Worm (Caenorhabditis elegans) whole organism, L3 larva: ENCODE data around the gene C43F9.11.

ENCODE experiments used
- ZK546.5 ChIP-seq: sonication (generic microtip); optimal IDR thresholded peaks from 2 replicates; lab custom pipeline; 2017; ENCODE audit warnings: missing biosample characterization, missing genetic modification characterization
- aly-2 ChIP-seq: fragments of 150-350 bp; optimal IDR thresholded peaks from 2 replicates; lab custom pipeline; 2014; ENCODE audit warnings: missing biosample characterization, missing genetic modification characterization
- ceh-28 ChIP-seq: fragments of 150-350 bp; optimal IDR thresholded peaks from 2 replicates; lab custom pipeline; 2014; ENCODE audit warnings: missing biosample characterization, missing genetic modification reagents, missing genetic modification characterization
- ceh-82 ChIP-seq: fragments of 150-350 bp; optimal IDR thresholded peaks from 2 replicates; lab custom pipeline; 2014; ENCODE audit warnings: missing biosample characterization, missing genetic modification characterization
- egl-27 ChIP-seq: sonication (generic microtip); optimal IDR thresholded peaks from 4 replicates; lab custom pipeline; 2017; ENCODE audit warnings: missing biosample characterization, missing genetic modification reagents, missing genetic modification characterization
- egl-5 ChIP-seq: fragments of 150-350 bp; optimal IDR thresholded peaks from 2 replicates; lab custom pipeline; 2017; ENCODE audit warnings: missing biosample characterization, missing genetic modification reagents, missing genetic modification characterization, inconsistent platforms
- elt-1 ChIP-seq: fragments of 150-350 bp; optimal IDR thresholded peaks from 2 replicates; lab custom pipeline; 2014; ENCODE audit warnings: missing biosample characterization, missing genetic modification characterization
- elt-2 ChIP-seq: sonication (generic microtip); optimal IDR thresholded peaks from 2 replicates; lab custom pipeline; 2016; ENCODE audit warnings: missing genetic modification reagents, mild to moderate bottlenecking, missing genetic modification characterization, missing compliant biosample characterization
- eor-1 ChIP-seq, 2 experiments: fragments of 150-350 bp; optimal IDR thresholded peaks; 2 replicates each; lab custom pipeline; 2014 to 2018; ENCODE audit warnings: missing biosample characterization in 2 of 2, missing genetic modification characterization in 2 of 2
- fkh-10 ChIP-seq: sonication (generic microtip); optimal IDR thresholded peaks from 2 replicates; lab custom pipeline; 2017; ENCODE audit warnings: missing biosample characterization, missing genetic modification reagents, missing genetic modification characterization
- fkh-2 ChIP-seq: fragments of 150-350 bp; optimal IDR thresholded peaks from 2 replicates; lab custom pipeline; 2014; ENCODE audit warnings: missing biosample characterization, missing genetic modification reagents, missing genetic modification characterization
- hmg-11 ChIP-seq: sonication (generic microtip); optimal IDR thresholded peaks from 2 replicates; lab custom pipeline; 2016; ENCODE audit warnings: missing genetic modification characterization, missing compliant biosample characterization
- jun-1 ChIP-seq: fragments of 150-350 bp; optimal IDR thresholded peaks from 2 replicates; lab custom pipeline; 2014; ENCODE audit warnings: missing biosample characterization, missing genetic modification reagents, missing genetic modification characterization
- lin-15B ChIP-seq: fragments of 150-350 bp; optimal IDR thresholded peaks from 2 replicates; lab custom pipeline; 2014; ENCODE audit warnings: missing biosample characterization, missing genetic modification characterization
- lin-39 ChIP-seq: fragments of 150-350 bp; optimal IDR thresholded peaks from 2 replicates; lab custom pipeline; 2018; ENCODE audit warnings: missing biosample characterization, missing genetic modification reagents, missing genetic modification characterization
- mdl-1 ChIP-seq: fragments of 150-350 bp; optimal IDR thresholded peaks from 2 replicates; lab custom pipeline; 2014; ENCODE audit warnings: missing biosample characterization, missing genetic modification characterization
- nfya-1 ChIP-seq: sonication (generic microtip); optimal IDR thresholded peaks from 2 replicates; lab custom pipeline; 2017; ENCODE audit warnings: missing genetic modification characterization, mild to moderate bottlenecking, missing compliant biosample characterization, antibody characterized with exemption, moderate library complexity; ENCODE audit not compliant: insufficient read depth
- nhr-12 ChIP-seq: fragments of 150-350 bp; optimal IDR thresholded peaks from 2 replicates; lab custom pipeline; 2014; ENCODE audit warnings: missing biosample characterization, missing genetic modification characterization
- nhr-23 ChIP-seq: fragments of 150-350 bp; optimal IDR thresholded peaks from 2 replicates; lab custom pipeline; 2014; ENCODE audit warnings: missing biosample characterization, missing genetic modification reagents, missing genetic modification characterization
- nhr-237 ChIP-seq: fragments of 150-350 bp; optimal IDR thresholded peaks from 2 replicates; lab custom pipeline; 2014; ENCODE audit warnings: missing biosample characterization, missing genetic modification characterization
- nhr-67 ChIP-seq: fragments of 150-350 bp; optimal IDR thresholded peaks from 2 replicates; lab custom pipeline; 2014; ENCODE audit warnings: missing biosample characterization, missing genetic modification characterization
- nhr-76 ChIP-seq: fragments of 150-350 bp; sonication (generic microtip); optimal IDR thresholded peaks from 5 replicates; lab custom pipeline; 2014; ENCODE audit warnings: missing biosample characterization, missing genetic modification characterization
- nhr-77 ChIP-seq: fragments of 150-350 bp; optimal IDR thresholded peaks from 2 replicates; lab custom pipeline; 2014; ENCODE audit warnings: missing biosample characterization, missing genetic modification characterization
- pqm-1 ChIP-seq: fragments of 150-350 bp; optimal IDR thresholded peaks from 2 replicates; lab custom pipeline; 2017; ENCODE audit warnings: missing biosample characterization, missing genetic modification characterization, inconsistent platforms
- sea-2 ChIP-seq: fragments of 150-350 bp; sonication (generic microtip); optimal IDR thresholded peaks from 4 replicates; lab custom pipeline; 2014; ENCODE audit warnings: missing biosample characterization, missing genetic modification reagents, missing genetic modification characterization
- snpc-4 ChIP-seq: fragments of 150-350 bp; optimal IDR thresholded peaks from 2 replicates; lab custom pipeline; 2014; ENCODE audit warnings: missing biosample characterization, missing genetic modification characterization
- tbx-2 ChIP-seq: sonication (generic microtip); optimal IDR thresholded peaks from 2 replicates; lab custom pipeline; 2016; ENCODE audit warnings: mild to moderate bottlenecking, missing genetic modification characterization, missing compliant biosample characterization
- zag-1 ChIP-seq: fragments of 150-350 bp; optimal IDR thresholded peaks from 2 replicates; lab custom pipeline; 2014; ENCODE audit warnings: missing biosample characterization, missing genetic modification characterization
- ztf-11 ChIP-seq: fragments of 150-350 bp; optimal IDR thresholded peaks from 2 replicates; lab custom pipeline; 2014; ENCODE audit warnings: missing biosample characterization, missing genetic modification characterization
- ztf-4 ChIP-seq: fragments of 150-350 bp; optimal IDR thresholded peaks from 2 replicates; lab custom pipeline; 2014; ENCODE audit warnings: missing biosample characterization, missing genetic modification characterization

The C43F9.11 gene

DNA sequence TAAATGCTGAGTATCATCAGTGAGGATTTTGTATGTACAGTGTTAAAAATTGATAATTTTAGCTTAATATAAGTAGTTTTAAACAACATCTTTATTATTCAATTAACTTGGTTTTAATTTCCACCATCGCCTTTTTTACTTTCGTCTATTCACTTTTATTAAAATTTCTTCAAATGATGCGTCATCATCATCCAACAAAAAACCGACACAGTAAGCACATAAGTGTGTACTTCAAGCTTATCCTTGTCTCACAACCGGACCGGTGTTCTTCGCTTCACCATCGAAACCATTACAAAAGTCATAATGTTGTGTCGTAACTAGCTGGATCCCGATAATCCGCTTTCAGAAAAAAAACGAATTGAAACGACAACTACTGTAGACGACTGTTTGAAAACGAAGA is at the start of gene C43F9.11:
Gene C43F9.11, plus strand, starts transcription at position 301 of the 400 bp plus-strand sequence.
- TF ChIP-seq eor-1 (tag; optimal IDR thresholded peaks at IDR 0.05; lab: Kevin White, UChicago) (no peak), ZK546.5 (tag; lab: Kevin White, UChicago) (no peak), mdl-1 (no peak), ztf-4 (no peak)

DNA sequence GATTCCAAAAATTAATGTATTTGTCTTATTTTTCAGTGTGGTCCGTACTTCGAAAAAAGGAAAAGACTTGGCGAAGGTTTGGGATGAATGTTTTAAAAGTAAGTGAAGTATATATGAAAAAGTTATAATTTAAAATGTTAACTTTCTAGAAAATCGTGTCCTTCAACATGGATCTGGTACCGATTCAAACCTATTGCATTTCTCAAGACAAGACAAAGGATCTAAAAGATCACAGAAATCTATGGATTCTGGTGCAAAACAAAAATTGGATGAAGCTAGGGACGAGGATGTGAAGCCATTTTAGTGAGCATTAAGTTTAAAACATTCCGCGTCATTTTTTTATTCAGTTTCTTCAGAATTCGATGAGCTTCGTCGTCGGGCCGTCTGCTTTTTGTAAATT is 41.7 kb upstream of the C43F9.11 start, which contains the start of gene zim-2:
Gene zim-2, plus strand, starts transcription at position 301 of the 400 bp plus-strand sequence.
- TF ChIP-seq sea-2 (GFP tag; lab: Kevin White, UChicago) (no peak), tbx-2 (tag; lab: Kevin White, UChicago) (no peak), mdl-1 (no peak), egl-5 (tag; lab: Kevin White, UChicago) (no peak), ztf-4 (no peak), nhr-237 (tag; lab: Kevin White, UChicago) (no peak), elt-1 (no peak), nhr-76 (tag; lab: Kevin White, UChicago) (no peak), ceh-28 (no peak), nhr-67 (tag; lab: Kevin White, UChicago) (no peak), lin-39 (tag; lab: Kevin White, UChicago) (no peak), aly-2 (tag; lab: Kevin White, UChicago) (no peak)

DNA sequence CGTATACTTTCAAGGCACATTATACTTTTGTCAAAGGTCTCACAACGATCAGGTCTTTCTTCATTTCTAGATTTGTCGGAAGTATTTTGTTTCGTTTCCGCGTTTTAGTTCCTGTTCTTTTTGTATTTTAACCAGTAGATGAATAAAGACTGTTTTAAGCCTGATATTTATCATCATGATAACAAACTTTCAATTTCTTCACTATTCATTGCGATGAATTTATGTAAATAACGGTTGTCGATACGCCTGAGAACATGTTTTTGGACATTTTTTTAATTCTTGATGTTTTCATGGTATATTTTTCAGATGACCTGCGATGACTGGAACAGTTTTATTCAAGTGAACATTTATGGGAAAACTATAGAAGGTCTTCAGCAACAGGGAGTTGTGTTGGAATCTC is 38.2 kb upstream of the C43F9.11 start, which contains the start of gene zim-3:
Gene zim-3, plus strand, starts transcription at position 301 of the 400 bp plus-strand sequence.
- TF ChIP-seq elt-2: no peak
- no peak for TF ChIP-seq jun-1
- TF ChIP-seq nhr-23 (tag; lab: Kevin White, UChicago): no peak

DNA sequence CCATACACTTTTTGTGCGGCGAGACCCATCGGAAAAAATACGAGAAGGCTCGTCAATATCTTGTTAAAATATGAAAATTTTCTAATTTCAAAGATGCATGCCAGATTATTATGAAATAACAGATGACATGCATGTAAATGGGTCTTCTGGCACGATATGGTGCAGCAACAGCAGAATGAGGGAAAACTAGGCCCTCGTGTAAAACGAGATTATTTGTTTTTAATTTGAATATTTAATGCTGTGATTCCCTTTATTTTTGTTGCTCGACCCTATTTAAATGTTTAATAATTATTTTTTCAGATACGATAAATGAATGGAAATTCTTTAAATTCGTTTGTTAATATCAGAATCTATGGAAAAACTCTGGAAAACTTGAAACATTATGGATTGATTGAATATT is 35.0 kb upstream of the C43F9.11 start, which contains the start of gene him-8:
Gene him-8, plus strand, starts transcription at position 301 of the 400 bp plus-strand sequence.
- TF ChIP-seq pqm-1 (no peak), nhr-23 (tag; lab: Kevin White, UChicago) (no peak), lin-39 (tag; lab: Kevin White, UChicago) (no peak), ztf-4 (no peak), jun-1 (no peak), hmg-11 (no peak), nhr-12 (tag; lab: Kevin White, UChicago) (no peak), mdl-1 (no peak), tbx-2 (tag; lab: Kevin White, UChicago) (no peak)
- TF ChIP-seq, all 47 proteins: peak for 0

- TF ChIP-seq sea-2 (GFP tag; lab: Kevin White, UChicago) (no peak), nhr-77 (tag; lab: Kevin White, UChicago) (no peak), eor-1 (tag; optimal IDR thresholded peaks at IDR 0.05; lab: Kevin White, UChicago) (no peak), zag-1 (tag; lab: Kevin White, UChicago) (no peak)
Measured at ce11 chrIV:10564613-10565012, 32.0 kb upstream of the C43F9.11 start.

DNA sequence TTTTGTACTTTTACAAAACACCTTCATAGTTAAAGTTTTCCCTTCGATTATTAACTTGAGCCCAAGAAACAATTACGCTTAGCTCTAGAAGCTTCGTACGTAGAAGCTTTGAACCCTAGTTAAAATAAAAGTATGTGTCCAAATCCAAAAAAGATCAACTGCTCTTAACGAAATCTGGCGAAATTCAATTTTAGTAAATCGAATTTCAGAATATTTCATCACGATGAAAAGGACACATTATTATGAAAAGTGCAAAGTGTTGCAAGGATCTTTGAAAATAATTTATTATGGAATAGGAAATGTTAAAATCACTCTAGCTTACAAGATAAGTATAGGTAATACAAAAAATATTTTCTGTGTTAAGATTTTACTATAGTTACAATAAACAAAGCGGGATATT is 31.3 kb upstream of the C43F9.11 start:
- TF ChIP-seq fkh-10 (peak; percentile 83), egl-27 (tag; lab: Kevin White, UChicago) (no peak)

DNA sequence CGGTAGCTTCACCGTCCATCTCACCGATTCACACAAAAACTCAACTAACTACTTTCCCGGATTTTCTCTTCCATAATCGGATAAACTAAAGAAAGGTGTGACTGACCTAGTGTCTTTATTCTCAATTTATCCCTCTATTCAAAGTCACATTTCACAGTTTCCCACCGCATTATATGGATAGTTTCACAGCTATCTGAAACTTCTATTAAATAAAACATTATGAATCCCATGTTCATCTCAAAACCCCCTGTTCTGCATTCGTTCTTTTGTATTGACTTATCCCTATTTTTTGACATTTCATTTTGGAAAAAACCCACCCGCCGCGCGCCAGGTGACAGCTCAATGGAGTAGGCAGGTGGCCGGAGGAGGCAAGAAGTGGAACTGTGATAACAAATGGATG is 28.8 kb upstream of the C43F9.11 start:
- TF ChIP-seq fkh-10 (no peak), ztf-11 (no peak), elt-1 (no peak), snpc-4 (tag; lab: Kevin White, UChicago) (no peak), fkh-2 (tag; lab: Kevin White, UChicago) (no peak), ceh-82 (tag; lab: Kevin White, UChicago) (no peak), mdl-1 (no peak), lin-15B (tag; lab: Kevin White, UChicago) (no peak), ztf-4 (no peak), nfya-1 (tag; lab: Kevin White, UChicago) (no peak)
